Worm (Caenorhabditis elegans) whole organism, late embryonic: ENCODE data around the gene F54B11.7.

Experiments
- C38D4.7 ChIP-seq: fragments of 200-800 bp; sonication (Bioruptor generic); optimal IDR thresholded peaks from 2 replicates; lab custom pipeline; 2018; ENCODE audit warnings: mild to moderate bottlenecking, missing genetic modification characterization, moderate library complexity, missing compliant biosample characterization
- K02D7.2 ChIP-seq: sonication (generic microtip); optimal IDR thresholded peaks from 2 replicates; lab custom pipeline; 2017; ENCODE audit warnings: mild to moderate bottlenecking, missing genetic modification characterization, missing compliant biosample characterization
- K09A11.1 ChIP-seq: sonication (generic microtip); optimal IDR thresholded peaks from 2 replicates; lab custom pipeline; 2017; ENCODE audit warnings: antibody characterized with exemption, mild to moderate bottlenecking, missing genetic modification characterization, missing compliant biosample characterization; ENCODE audit not compliant: insufficient read depth
- Y22D7AL.16 ChIP-seq: sonication (generic microtip); optimal IDR thresholded peaks from 2 replicates; lab custom pipeline; 2016; ENCODE audit warnings: missing genetic modification characterization, missing compliant biosample characterization
- ceh-14 ChIP-seq: sonication (generic microtip); optimal IDR thresholded peaks from 2 replicates; lab custom pipeline; 2016; ENCODE audit warnings: missing genotype, missing genetic modification characterization, missing compliant biosample characterization
- ceh-2 ChIP-seq: sonication (generic microtip); optimal IDR thresholded peaks from 2 replicates; lab custom pipeline; 2016; ENCODE audit warnings: missing genotype, missing genetic modification characterization, missing compliant biosample characterization
- ceh-30 ChIP-seq: fragments of 150-350 bp; optimal IDR thresholded peaks from 2 replicates; lab custom pipeline; 2014; ENCODE audit warnings: missing biosample characterization, missing genetic modification characterization
- ceh-31 ChIP-seq: sonication (generic microtip); optimal IDR thresholded peaks from 2 replicates; lab custom pipeline; 2016; ENCODE audit warnings: missing genetic modification characterization, missing compliant biosample characterization
- ceh-34 ChIP-seq: sonication (generic microtip); optimal IDR thresholded peaks from 2 replicates; lab custom pipeline; 2016; ENCODE audit warnings: mild to moderate bottlenecking, missing genetic modification characterization, missing compliant biosample characterization
- ceh-48 ChIP-seq: sonication (generic microtip); optimal IDR thresholded peaks from 2 replicates; lab custom pipeline; 2016; ENCODE audit warnings: missing genetic modification characterization, inconsistent platforms, missing compliant biosample characterization
- ceh-6 ChIP-seq: fragments of 200-800 bp; sonication (Bioruptor generic); optimal IDR thresholded peaks from 2 replicates; lab custom pipeline; 2018; ENCODE audit warnings: mild to moderate bottlenecking, missing genetic modification characterization, missing compliant biosample characterization
- dmd-4 ChIP-seq: sonication (generic microtip); optimal IDR thresholded peaks from 2 replicates; lab custom pipeline; 2016; ENCODE audit warnings: borderline replicate concordance, missing genetic modification characterization, missing compliant biosample characterization
- elt-2 ChIP-seq: sonication (generic microtip); optimal IDR thresholded peaks from 2 replicates; lab custom pipeline; 2016; ENCODE audit warnings: missing genetic modification reagents, missing genetic modification characterization, missing compliant biosample characterization
- eyg-1 ChIP-seq: sonication (generic microtip); optimal IDR thresholded peaks from 2 replicates; lab custom pipeline; 2016; ENCODE audit warnings: missing genotype, missing genetic modification characterization, missing compliant biosample characterization
- fkh-10 ChIP-seq: fragments of 150-350 bp; optimal IDR thresholded peaks from 2 replicates; lab custom pipeline; 2014; ENCODE audit warnings: missing biosample characterization, missing genetic modification reagents, missing genetic modification characterization
- fkh-6 ChIP-seq: sonication (generic microtip); optimal IDR thresholded peaks from 2 replicates; lab custom pipeline; 2016; ENCODE audit warnings: missing genetic modification characterization, missing compliant biosample characterization
- hlh-13 ChIP-seq: fragments of 200-800 bp; sonication (Bioruptor generic); optimal IDR thresholded peaks from 2 replicates; lab custom pipeline; 2018; ENCODE audit warnings: mild to moderate bottlenecking, missing genetic modification characterization, missing compliant biosample characterization
- hlh-6 ChIP-seq: sonication (generic microtip); optimal IDR thresholded peaks from 2 replicates; lab custom pipeline; 2016; ENCODE audit warnings: missing genotype, missing genetic modification characterization, missing compliant biosample characterization
- lin-11 ChIP-seq: fragments of 200-800 bp; sonication (Bioruptor generic); optimal IDR thresholded peaks from 2 replicates; lab custom pipeline; 2018; ENCODE audit warnings: mild to moderate bottlenecking, missing genetic modification characterization, missing compliant biosample characterization
- npax-4 ChIP-seq: sonication (generic microtip); optimal IDR thresholded peaks from 2 replicates; lab custom pipeline; 2016; ENCODE audit warnings: missing genetic modification characterization, missing compliant biosample characterization
- pat-9 ChIP-seq: fragments of 200-800 bp; sonication (Bioruptor generic); optimal IDR thresholded peaks from 2 replicates; lab custom pipeline; 2018; ENCODE audit warnings: mild to moderate bottlenecking, missing genetic modification characterization, moderate library complexity, missing compliant biosample characterization
- pax-1 ChIP-seq: fragments of 150-350 bp; optimal IDR thresholded peaks from 2 replicates; lab custom pipeline; 2014; ENCODE audit warnings: missing biosample characterization, missing genetic modification characterization
- pros-1 ChIP-seq: fragments of 150-350 bp; optimal IDR thresholded peaks from 2 replicates; lab custom pipeline; 2014; ENCODE audit warnings: missing biosample characterization, missing genetic modification reagents, missing genetic modification characterization
- ref-2 ChIP-seq: sonication (generic microtip); optimal IDR thresholded peaks from 2 replicates; lab custom pipeline; 2016; ENCODE audit warnings: missing genetic modification characterization, missing compliant biosample characterization
- rnt-1 ChIP-seq: sonication (generic microtip); optimal IDR thresholded peaks from 2 replicates; lab custom pipeline; 2016; ENCODE audit warnings: missing genetic modification characterization, missing compliant biosample characterization
- unc-3 ChIP-seq, 2 experiments: fragments of 200-800 bp in 1 of 2; sonication (Bioruptor generic) in 1 of 2; sonication (generic microtip) in 1 of 2; conservative IDR thresholded peaks in 1 of 2; optimal IDR thresholded peaks in 1 of 2; 2 replicates each; pipeline versions ENCODE4 v1.3.6 to Lab custom; 2016 to 2022; ENCODE audit warnings: missing compliant biosample characterization in 2 of 2, missing genetic modification characterization in 2 of 2, missing genetic modification reagents in 1 of 2
- unc-42 ChIP-seq: sonication (generic microtip); optimal IDR thresholded peaks from 2 replicates; lab custom pipeline; 2016; ENCODE audit warnings: missing genotype, missing genetic modification characterization, missing compliant biosample characterization
- unc-55 ChIP-seq: sonication (generic microtip); optimal IDR thresholded peaks from 2 replicates; lab custom pipeline; 2017; ENCODE audit warnings: missing biosample characterization, missing genetic modification reagents, missing genetic modification characterization
- ztf-16 ChIP-seq: sonication (generic microtip); optimal IDR thresholded peaks from 2 replicates; lab custom pipeline; 2017; ENCODE audit warnings: missing genetic modification characterization, missing compliant biosample characterization

The F54B11.7 gene

ce11 chrX:13618574-13618973 is 18.3 kb downstream of the F54B11.7 start, which contains the start of gene nlp-53:
Gene nlp-53, plus strand, starts transcription at chrX:13618874.
- TF ChIP-seq unc-55 = no peak
- TF ChIP-seq dmd-4 (tag; lab: Kevin White, UChicago) = no peak
- TF ChIP-seq K02D7.2 (tag; lab: Kevin White, UChicago) = no peak
- TF ChIP-seq unc-3 (GFP tag; conservative IDR thresholded peaks at IDR 0.05; lab: Robert Waterston, UW) = no peak
- no peak for TF ChIP-seq unc-3 (tag; optimal IDR thresholded peaks at IDR 0.05; lab: Kevin White, UChicago)
- no peak for TF ChIP-seq hlh-6 (tag; lab: Kevin White, UChicago)
- TF ChIP-seq pat-9 (tag; lab: Kevin White, UChicago) = no peak
- TF ChIP-seq eyg-1 (tag; lab: Kevin White, UChicago) = no peak
- TF ChIP-seq ceh-30 = no peak

- TF ChIP-seq rnt-1 (tag; lab: Kevin White, UChicago) (no peak), npax-4 (tag; lab: Kevin White, UChicago) (no peak), pax-1 (no peak), ztf-16 (tag; lab: Kevin White, UChicago) (no peak), Y22D7AL.16 (no peak), C38D4.7 (GFP tag; lab: Kevin White, UChicago) (no peak), hlh-13 (GFP tag; lab: Kevin White, UChicago) (no peak), elt-2 (tag; lab: Kevin White, UChicago) (no peak), ceh-48 (tag; lab: Kevin White, UChicago) (no peak), K02D7.2 (tag; lab: Kevin White, UChicago) (no peak), fkh-6 (tag; lab: Kevin White, UChicago) (no peak), ceh-30 (no peak), ceh-31 (no peak), fkh-10 (GFP tag; lab: Kevin White, UChicago) (no peak), unc-3 (GFP tag; conservative IDR thresholded peaks at IDR 0.05; lab: Robert Waterston, UW) (no peak), unc-3 (tag; optimal IDR thresholded peaks at IDR 0.05; lab: Kevin White, UChicago) (no peak), ceh-14 (no peak), lin-11 (no peak), ref-2 (tag; lab: Kevin White, UChicago) (no peak), ceh-6 (GFP tag; lab: Kevin White, UChicago) (no peak), pros-1 (tag; lab: Kevin White, UChicago) (no peak)
Measured at ce11 chrX:13621628-13622027, 21.4 kb downstream of the F54B11.7 start, which contains the start of gene Y12A6A.1. Gene Y12A6A.1, minus strand, starts transcription at chrX:13621728.

ce11 chrX:13631122-13631672 is 31.0 kb downstream of the F54B11.7 start, which contains the start of gene nlg-1:
Gene nlg-1, minus strand, starts transcription at chrX:13631172.
- TF ChIP-seq npax-4 (tag; lab: Kevin White, UChicago) (no peak), unc-42 (tag; lab: Kevin White, UChicago) (peak; percentile 82)
- TF ChIP-seq, all 69 proteins: peak for 1

- no peak for TF ChIP-seq unc-3 (GFP tag; conservative IDR thresholded peaks at IDR 0.05; lab: Robert Waterston, UW)
- TF ChIP-seq unc-3 (tag; optimal IDR thresholded peaks at IDR 0.05; lab: Kevin White, UChicago) = peak; percentile 24
- peak; percentile 32 for TF ChIP-seq ceh-31
- TF ChIP-seq elt-2 (tag; lab: Kevin White, UChicago) = no peak
- TF ChIP-seq unc-42 (tag; lab: Kevin White, UChicago) = peak; percentile 67
- no peak for TF ChIP-seq K09A11.1
Measured at ce11 chrX:13632245-13632644, 32.0 kb downstream of the F54B11.7 start.

- no peak for TF ChIP-seq ceh-2 (tag; lab: Kevin White, UChicago)
Measured at ce11 chrX:13633032-13633431, 32.8 kb downstream of the F54B11.7 start.

- no peak for TF ChIP-seq ceh-34
- TF ChIP-seq unc-42 (tag; lab: Kevin White, UChicago) = peak; percentile 79
Measured at ce11 chrX:13633876-13634479, 33.7 kb downstream of the F54B11.7 start.
